Fruit fly (Drosophila melanogaster) whole organism, prepupa: ENCODE data around the gene Tet.

ENCODE experiments used
- CG10631 ChIP-seq: fragments of 200-800 bp; sonication (Bioruptor generic); optimal IDR thresholded peaks from 2 replicates; lab custom pipeline; 2016; ENCODE audit warnings: missing biosample characterization, missing genetic modification characterization
- CG11762 ChIP-seq: fragments of 200-800 bp; sonication (Bioruptor generic); optimal IDR thresholded peaks from 3 replicates; lab custom pipeline; 2016; ENCODE audit warnings: missing biosample characterization, missing genetic modification characterization; ENCODE audit not compliant: insufficient read depth
- CG11902 ChIP-seq: fragments of 200-800 bp; sonication (Bioruptor generic); optimal IDR thresholded peaks from 3 replicates; lab custom pipeline; 2016; ENCODE audit warnings: missing biosample characterization, missing genetic modification characterization
- CG1621 ChIP-seq: fragments of 200-800 bp; sonication (Bioruptor generic); optimal IDR thresholded peaks from 3 replicates; lab custom pipeline; 2018; ENCODE audit warnings: missing biosample characterization, mild to moderate bottlenecking, missing genetic modification characterization
- CG16779 ChIP-seq: fragments of 200-800 bp; sonication (Bioruptor generic); optimal IDR thresholded peaks from 3 replicates; lab custom pipeline; 2017; ENCODE audit warnings: missing biosample characterization, mild to moderate bottlenecking, missing genetic modification characterization
- CG31627 ChIP-seq: fragments of 200-800 bp; sonication (Bioruptor generic); optimal IDR thresholded peaks from 3 replicates; lab custom pipeline; 2016; ENCODE audit warnings: missing biosample characterization, missing genetic modification characterization
- CG32006 ChIP-seq: fragments of 200-800 bp; sonication (Bioruptor generic); optimal IDR thresholded peaks from 3 replicates; lab custom pipeline; 2017; ENCODE audit warnings: missing biosample characterization, mild to moderate bottlenecking, missing genetic modification characterization
- CG34406 ChIP-seq: fragments of 200-800 bp; sonication (Bioruptor generic); optimal IDR thresholded peaks from 3 replicates; lab custom pipeline; 2016; ENCODE audit warnings: missing biosample characterization, missing genetic modification characterization
- CG4318 ChIP-seq: fragments of 200-800 bp; sonication (Bioruptor generic); optimal IDR thresholded peaks from 3 replicates; lab custom pipeline; 2017; ENCODE audit warnings: missing biosample characterization, mild to moderate bottlenecking, missing genetic modification characterization
- CG6163 ChIP-seq: fragments of 200-800 bp; sonication (Bioruptor generic); IDR thresholded peaks from 3 replicates; pipeline ENCODE4 v1.3.6; 2022; ENCODE audit warnings: missing biosample characterization, missing genetic modification characterization
- CG6276 ChIP-seq: fragments of 200-800 bp; sonication (Bioruptor generic); optimal IDR thresholded peaks from 2 replicates; lab custom pipeline; 2017; ENCODE audit warnings: missing biosample characterization, mild to moderate bottlenecking, missing genetic modification characterization
- CG6792 ChIP-seq: fragments of 200-800 bp; sonication (Bioruptor generic); optimal IDR thresholded peaks from 3 replicates; lab custom pipeline; 2016; ENCODE audit warnings: missing biosample characterization, missing genetic modification characterization
- CG6854 ChIP-seq: fragments of 200-800 bp; sonication (Bioruptor generic); optimal IDR thresholded peaks from 2 replicates; lab custom pipeline; 2017; ENCODE audit warnings: missing biosample characterization, mild to moderate bottlenecking, missing genetic modification characterization
- CG7368 ChIP-seq: fragments of 200-800 bp; sonication (Bioruptor generic); optimal IDR thresholded peaks from 3 replicates; lab custom pipeline; 2016; ENCODE audit warnings: missing biosample characterization, missing genetic modification characterization
- CG8119 ChIP-seq: fragments of 200-800 bp; sonication (Bioruptor generic); IDR thresholded peaks from 3 replicates; pipeline ENCODE4 v1.3.6; 2022; ENCODE audit warnings: missing biosample characterization, missing genetic modification characterization
- CG8632 ChIP-seq: fragments of 200-800 bp; sonication (Bioruptor generic); optimal IDR thresholded peaks from 3 replicates; lab custom pipeline; 2016; ENCODE audit warnings: missing biosample characterization, missing genetic modification characterization
- CG9139 ChIP-seq: fragments of 200-800 bp; sonication (Bioruptor generic); optimal IDR thresholded peaks from 3 replicates; lab custom pipeline; 2017; ENCODE audit warnings: missing biosample characterization, mild to moderate bottlenecking, missing genetic modification characterization
- Eip75B ChIP-seq: fragments of 200-800 bp; sonication (Bioruptor generic); optimal IDR thresholded peaks from 3 replicates; lab custom pipeline; 2016; ENCODE audit warnings: missing biosample characterization, missing genetic modification characterization
- Eip78C ChIP-seq: fragments of 200-800 bp; sonication (Bioruptor generic); peaks from one replicate; lab custom pipeline; 2016; ENCODE audit warnings: missing biosample characterization, missing genetic modification characterization
- Eip93F ChIP-seq: fragments of 200-800 bp; sonication (Bioruptor generic); optimal IDR thresholded peaks from 2 replicates; lab custom pipeline; 2016; ENCODE audit warnings: missing biosample characterization, mild to moderate bottlenecking, missing genetic modification characterization
- Ets21C ChIP-seq: fragments of 200-800 bp; sonication (Bioruptor generic); optimal IDR thresholded peaks from 3 replicates; lab custom pipeline; 2016; ENCODE audit warnings: missing biosample characterization, missing genetic modification characterization
- Ets96B ChIP-seq: fragments of 200-800 bp; optimal IDR thresholded peaks from 2 replicates; lab custom pipeline; 2019; ENCODE audit warnings: missing biosample characterization, mild to moderate bottlenecking, missing genetic modification characterization, moderate library complexity
- Gug ChIP-seq: fragments of 200-800 bp; sonication (Bioruptor generic); IDR thresholded peaks from 2 replicates; pipeline ENCODE4 v1.3.6; 2022; ENCODE audit warnings: missing biosample characterization, missing genetic modification characterization
- Hr4 ChIP-seq: fragments of 200-800 bp; sonication (Bioruptor generic); optimal IDR thresholded peaks from 3 replicates; lab custom pipeline; 2016; ENCODE audit warnings: missing biosample characterization, missing genetic modification characterization
- Lpt ChIP-seq: fragments of 200-800 bp; sonication (Bioruptor generic); optimal IDR thresholded peaks from 3 replicates; lab custom pipeline; 2016; ENCODE audit warnings: missing biosample characterization, missing genetic modification characterization
- OdsH ChIP-seq: fragments of 200-800 bp; sonication (Bioruptor generic); optimal IDR thresholded peaks from 3 replicates; lab custom pipeline; 2016; ENCODE audit warnings: missing biosample characterization, missing genetic modification characterization
- Smox ChIP-seq: fragments of 200-800 bp; sonication (Bioruptor generic); optimal IDR thresholded peaks from 3 replicates; lab custom pipeline; 2016; ENCODE audit warnings: missing biosample characterization, missing genetic modification characterization
- Sox102F ChIP-seq: fragments of 200-800 bp; sonication (Bioruptor generic); optimal IDR thresholded peaks from 2 replicates; lab custom pipeline; 2016; ENCODE audit warnings: missing biosample characterization, mild to moderate bottlenecking, missing genetic modification characterization
- Sox14 ChIP-seq: fragments of 200-800 bp; sonication (Bioruptor generic); optimal IDR thresholded peaks from 3 replicates; lab custom pipeline; 2016; ENCODE audit warnings: missing biosample characterization, missing genetic modification characterization
- Sox15 ChIP-seq: fragments of 200-800 bp; sonication (Bioruptor generic); optimal IDR thresholded peaks from 3 replicates; lab custom pipeline; 2016; ENCODE audit warnings: missing biosample characterization, missing genetic modification characterization
- achi ChIP-seq: fragments of 200-800 bp; sonication (Bioruptor generic); optimal IDR thresholded peaks from 3 replicates; lab custom pipeline; 2016; ENCODE audit warnings: missing biosample characterization, missing genetic modification characterization
- acj6 ChIP-seq: fragments of 200-800 bp; sonication (Bioruptor generic); optimal IDR thresholded peaks from 3 replicates; lab custom pipeline; 2016; ENCODE audit warnings: missing biosample characterization, missing genetic modification characterization
- cyc ChIP-seq: fragments of 200-800 bp; sonication (Bioruptor generic); optimal IDR thresholded peaks from 3 replicates; lab custom pipeline; 2016; ENCODE audit warnings: missing biosample characterization, missing genetic modification characterization
- dsx ChIP-seq: fragments of 200-800 bp; optimal IDR thresholded peaks from 3 replicates; lab custom pipeline; 2019; ENCODE audit warnings: missing biosample characterization, mild to moderate bottlenecking, missing genetic modification characterization, moderate library complexity; ENCODE audit not compliant: poor library complexity, severe bottlenecking
- fd59A ChIP-seq: fragments of 200-800 bp; sonication (Bioruptor generic); optimal IDR thresholded peaks from 2 replicates; lab custom pipeline; 2017; ENCODE audit warnings: missing biosample characterization, mild to moderate bottlenecking, missing genetic modification characterization, missing genetic modification reagents
- fd85E ChIP-seq: fragments of 200-800 bp; sonication (Bioruptor generic); optimal IDR thresholded peaks from 3 replicates; lab custom pipeline; 2016; ENCODE audit warnings: missing biosample characterization, missing genetic modification characterization
- fkh ChIP-seq: fragments of 200-800 bp; sonication (Bioruptor generic); optimal IDR thresholded peaks from 3 replicates; lab custom pipeline; 2017; ENCODE audit warnings: missing biosample characterization, mild to moderate bottlenecking, missing genetic modification characterization, moderate library complexity
- lz ChIP-seq: fragments of 200-800 bp; sonication (Bioruptor generic); optimal IDR thresholded peaks from 3 replicates; lab custom pipeline; 2016; ENCODE audit warnings: missing biosample characterization, missing genetic modification characterization
- net ChIP-seq: fragments of 200-800 bp; sonication (Bioruptor generic); optimal IDR thresholded peaks from 3 replicates; lab custom pipeline; 2016; ENCODE audit warnings: missing biosample characterization, missing genetic modification characterization
- salr ChIP-seq, 2 experiments: fragments of 200-800 bp; sonication (Bioruptor generic); optimal IDR thresholded peaks; 3 replicates each; lab custom pipeline; 2016 to 2018; ENCODE audit warnings: missing biosample characterization in 2 of 2, missing genetic modification characterization in 2 of 2, mild to moderate bottlenecking in 1 of 2
- ss ChIP-seq, 2 experiments: fragments of 200-800 bp; sonication (Bioruptor generic); optimal IDR thresholded peaks; 2 replicates in 1 of 2; 3 replicates in 1 of 2; lab custom pipeline; 2017 to 2018; ENCODE audit warnings: mild to moderate bottlenecking in 2 of 2, missing biosample characterization in 2 of 2, missing genetic modification characterization in 2 of 2, moderate library complexity in 1 of 2
- svp ChIP-seq: fragments of 200-800 bp; sonication (Bioruptor generic); peaks from one replicate; lab custom pipeline; 2016; ENCODE audit warnings: missing biosample characterization, missing genetic modification characterization
- topi ChIP-seq: fragments of 200-800 bp; sonication (Bioruptor generic); optimal IDR thresholded peaks from 3 replicates; lab custom pipeline; 2016; ENCODE audit warnings: missing biosample characterization, missing genetic modification characterization
- vri ChIP-seq: fragments of 200-800 bp; sonication (Bioruptor generic); optimal IDR thresholded peaks from 3 replicates; lab custom pipeline; 2016; ENCODE audit warnings: missing biosample characterization, mild to moderate bottlenecking, missing genetic modification characterization

Tet gene

dm6 chr3L:2868695-2869444 lies 10.1 kb downstream of the Tet start (continued):
- TF ChIP-seq Gug (no peak), CG10631 (GFP tag; lab: Kevin White, UChicago) (peak; percentile 79), Hr4 (peak; percentile 49), Sox102F (GFP tag; lab: Kevin White, UChicago) (peak; percentile 90), Eip78C (GFP tag; lab: Kevin White, UChicago) (peak; percentile 98), fkh (GFP tag; lab: Kevin White, UChicago) (no peak), CG11762 (GFP tag; lab: Kevin White, UChicago) (peak; percentile 61), CG32006 (GFP tag; lab: Kevin White, UChicago) (peak; percentile 62), Sox15 (GFP tag; lab: Kevin White, UChicago) (peak; percentile 37), CG16779 (tag; lab: Kevin White, UChicago) (peak; percentile 70), salr (GFP tag; optimal IDR thresholded peaks at IDR 0.05; lab: Kevin White, UChicago) (peak; percentile 44 to 61), CG8632 (peak; percentile 79), topi (GFP tag; lab: Kevin White, UChicago) (peak; percentile 86), Lpt (GFP tag; lab: Kevin White, UChicago) (peak; percentile 54), CG6854 (GFP tag; lab: Kevin White, UChicago) (peak; percentile 33), CG4318 (GFP tag; lab: Kevin White, UChicago) (peak; percentile 46), Ets21C (GFP tag; lab: Kevin White, UChicago) (peak; percentile 77), OdsH (GFP tag; lab: Kevin White, UChicago) (peak; percentile 73), acj6 (GFP tag; lab: Kevin White, UChicago) (peak; percentile 74), CG6276 (GFP tag; lab: Kevin White, UChicago) (peak; percentile 62), cyc (GFP tag; lab: Kevin White, UChicago) (peak; percentile 71), CG7368 (GFP tag; lab: Kevin White, UChicago) (peak; percentile 67), Eip93F (GFP tag; lab: Kevin White, UChicago) (peak; percentile 74), CG34406 (GFP tag; lab: Kevin White, UChicago) (peak; percentile 80), Smox (GFP tag; lab: Kevin White, UChicago) (peak; percentile 87), Eip75B (peak; percentile 90)

- TF ChIP-seq svp (GFP tag; lab: Kevin White, UChicago), result peak; percentile 61
- peak; percentile 37 for TF ChIP-seq dsx
- peak; percentile 57 for TF ChIP-seq fkh (GFP tag; lab: Kevin White, UChicago)
- TF ChIP-seq CG9139 (GFP tag; lab: Kevin White, UChicago), result no peak
- TF ChIP-seq CG6854 (GFP tag; lab: Kevin White, UChicago), result peak; percentile 44
- no peak for TF ChIP-seq cyc (GFP tag; lab: Kevin White, UChicago)
- no peak for TF ChIP-seq CG8119
- no peak for TF ChIP-seq achi (GFP tag; lab: Kevin White, UChicago)
- peak; percentile 52 for TF ChIP-seq CG6163 (GFP tag; lab: Robert Waterston, UW)
- TF ChIP-seq ss (GFP tag; optimal IDR thresholded peaks at IDR 0.05; lab: Kevin White, UChicago), result peak; percentile 45 to 66
- peak; percentile 12 for TF ChIP-seq Sox102F (GFP tag; lab: Kevin White, UChicago)
- peak; percentile 3 for TF ChIP-seq Ets96B (tag; lab: Kevin White, UChicago)
- peak; percentile 47 for TF ChIP-seq Eip78C (GFP tag; lab: Kevin White, UChicago)
Measured at dm6 chr3L:2867447-2868203, 11.3 kb downstream of the Tet start.

- TF ChIP-seq lz (GFP tag; lab: Kevin White, UChicago), result peak; percentile 8
- peak; percentile 55 for TF ChIP-seq fd59A (GFP tag; lab: Kevin White, UChicago)
- TF ChIP-seq Sox15 (GFP tag; lab: Kevin White, UChicago), result peak; percentile 27
- TF ChIP-seq CG7368 (GFP tag; lab: Kevin White, UChicago), result no peak
- TF ChIP-seq CG1621 (tag; lab: Kevin White, UChicago), result peak; percentile 57
- peak; percentile 70 for TF ChIP-seq Sox14 (GFP tag; lab: Kevin White, UChicago)
- peak; percentile 45 for TF ChIP-seq CG6792 (GFP tag; lab: Kevin White, UChicago)
- TF ChIP-seq net (GFP tag; lab: Kevin White, UChicago), result peak; percentile 33
- no peak for TF ChIP-seq CG16779 (tag; lab: Kevin White, UChicago)
- peak; percentile 42 for TF ChIP-seq CG31627 (GFP tag; lab: Kevin White, UChicago)
- TF ChIP-seq CG11902 (GFP tag; lab: Kevin White, UChicago), result peak; percentile 50
- TF ChIP-seq cyc (GFP tag; lab: Kevin White, UChicago), result peak; percentile 46
- TF ChIP-seq CG6276 (GFP tag; lab: Kevin White, UChicago), result no peak
- TF ChIP-seq fd85E (GFP tag; lab: Kevin White, UChicago), result no peak
- TF ChIP-seq vri (GFP tag; lab: Kevin White, UChicago), result peak; percentile 52
- TF ChIP-seq fkh (GFP tag; lab: Kevin White, UChicago), result no peak
- no peak for TF ChIP-seq Lpt (GFP tag; lab: Kevin White, UChicago)
- TF ChIP-seq Eip93F (GFP tag; lab: Kevin White, UChicago), result no peak
Measured at dm6 chr3L:2866843-2867242, 12.1 kb downstream of the Tet start.
